Fruit fly (Drosophila melanogaster): ENCODE data around the gene Mms19.
A peak's percentile ranks its signal among the peaks of the same experiment; 100 is the strongest.

dm6 chr3R:5232197-5232607 is at the start of gene Mms19, which contains the start of gene Kat60:
- TF ChIP-seq kay (GFP tag; ENCODE audit: borderline replicate concordance) (no peak), Crg-1 (GFP tag; optimal IDR thresholded peaks at IDR 0.05) (peak; percentile 17), bab1 (GFP tag; optimal IDR thresholded peaks at IDR 0.05) (peak; percentile 32), pad (GFP tag; optimal IDR thresholded peaks at IDR 0.05) (peak; percentile 58), cnc (optimal IDR thresholded peaks at IDR 0.05) (no peak), CG33017 (tag; optimal IDR thresholded peaks at IDR 0.05) (peak; percentile 44), CG5204 (GFP tag; optimal IDR thresholded peaks at IDR 0.05) (no peak), CG11617 (GFP tag; optimal IDR thresholded peaks at IDR 0.05) (peak; percentile 56), Hr96 (GFP tag; optimal IDR thresholded peaks at IDR 0.05) (no peak), CG14711 (tag; optimal IDR thresholded peaks at IDR 0.05) (peak; percentile 91), CG7101 (tag; optimal IDR thresholded peaks at IDR 0.05) (peak; percentile 61), tj (GFP tag; optimal IDR thresholded peaks at IDR 0.05) (peak; percentile 76), CG12768 (GFP tag; optimal IDR thresholded peaks at IDR 0.05) (peak; percentile 43)
